Worm (Caenorhabditis elegans) whole organism, late embryonic: ENCODE results near the gene clh-5.
A peak's percentile ranks its signal among the peaks of the same experiment; 100 is the strongest.

Experiments used
- C38D4.7 ChIP-seq: fragments of 200-800 bp; sonication (Bioruptor generic); optimal IDR thresholded peaks from 2 replicates; lab custom pipeline; 2018; ENCODE audit warnings: mild to moderate bottlenecking, missing genetic modification characterization, moderate library complexity, missing compliant biosample characterization
- F13H6.1 ChIP-seq: sonication (generic microtip); optimal IDR thresholded peaks from 2 replicates; lab custom pipeline; 2016; ENCODE audit warnings: missing genetic modification characterization, missing compliant biosample characterization
- K02D7.2 ChIP-seq: sonication (generic microtip); optimal IDR thresholded peaks from 2 replicates; lab custom pipeline; 2017; ENCODE audit warnings: mild to moderate bottlenecking, missing genetic modification characterization, missing compliant biosample characterization
- K09A11.1 ChIP-seq: sonication (generic microtip); optimal IDR thresholded peaks from 2 replicates; lab custom pipeline; 2017; ENCODE audit warnings: antibody characterized with exemption, mild to moderate bottlenecking, missing genetic modification characterization, missing compliant biosample characterization; ENCODE audit not compliant: insufficient read depth
- T23F11.4 ChIP-seq: fragments of 200-800 bp; sonication (Bioruptor generic); optimal IDR thresholded peaks from 2 replicates; lab custom pipeline; 2018; ENCODE audit warnings: mild to moderate bottlenecking, missing genetic modification characterization, missing compliant biosample characterization
- ahr-1 ChIP-seq: sonication (generic microtip); optimal IDR thresholded peaks from 2 replicates; lab custom pipeline; 2016; ENCODE audit warnings: missing genetic modification characterization, missing compliant biosample characterization
- ama-1 ChIP-seq: fragments of 150-350 bp; optimal IDR thresholded peaks from 2 replicates; lab custom pipeline; 2014
- ceh-19 ChIP-seq: fragments of 200-800 bp; sonication (Bioruptor generic); optimal IDR thresholded peaks from 2 replicates; lab custom pipeline; 2018; ENCODE audit warnings: mild to moderate bottlenecking, missing genetic modification characterization, missing compliant biosample characterization
- ceh-24 ChIP-seq: sonication (generic microtip); optimal IDR thresholded peaks from 2 replicates; lab custom pipeline; 2016; ENCODE audit warnings: mild to moderate bottlenecking, missing genetic modification characterization, missing compliant biosample characterization
- ceh-31 ChIP-seq: sonication (generic microtip); optimal IDR thresholded peaks from 2 replicates; lab custom pipeline; 2016; ENCODE audit warnings: missing genetic modification characterization, missing compliant biosample characterization
- ceh-34 ChIP-seq: sonication (generic microtip); optimal IDR thresholded peaks from 2 replicates; lab custom pipeline; 2016; ENCODE audit warnings: mild to moderate bottlenecking, missing genetic modification characterization, missing compliant biosample characterization
- ceh-48 ChIP-seq: sonication (generic microtip); optimal IDR thresholded peaks from 2 replicates; lab custom pipeline; 2016; ENCODE audit warnings: missing genetic modification characterization, inconsistent platforms, missing compliant biosample characterization
- ceh-6 ChIP-seq: fragments of 200-800 bp; sonication (Bioruptor generic); optimal IDR thresholded peaks from 2 replicates; lab custom pipeline; 2018; ENCODE audit warnings: mild to moderate bottlenecking, missing genetic modification characterization, missing compliant biosample characterization
- ceh-9 ChIP-seq: sonication (generic microtip); optimal IDR thresholded peaks from 2 replicates; lab custom pipeline; 2016; ENCODE audit warnings: mild to moderate bottlenecking, missing genetic modification characterization, inconsistent platforms, missing compliant biosample characterization
- che-1 ChIP-seq: sonication (generic microtip); optimal IDR thresholded peaks from 2 replicates; lab custom pipeline; 2016; ENCODE audit warnings: mild to moderate bottlenecking, missing genetic modification characterization, missing compliant biosample characterization
- dmd-4 ChIP-seq: sonication (generic microtip); optimal IDR thresholded peaks from 2 replicates; lab custom pipeline; 2016; ENCODE audit warnings: borderline replicate concordance, missing genetic modification characterization, missing compliant biosample characterization
- dve-1 ChIP-seq: sonication (generic microtip); optimal IDR thresholded peaks from 2 replicates; lab custom pipeline; 2017; ENCODE audit warnings: antibody characterized with exemption, mild to moderate bottlenecking, missing genetic modification characterization, missing compliant biosample characterization
- elt-2 ChIP-seq: sonication (generic microtip); optimal IDR thresholded peaks from 2 replicates; lab custom pipeline; 2016; ENCODE audit warnings: missing genetic modification reagents, missing genetic modification characterization, missing compliant biosample characterization
- elt-4 ChIP-seq: sonication (generic microtip); optimal IDR thresholded peaks from 2 replicates; lab custom pipeline; 2016; ENCODE audit warnings: missing genetic modification characterization, missing compliant biosample characterization
- eyg-1 ChIP-seq: sonication (generic microtip); optimal IDR thresholded peaks from 2 replicates; lab custom pipeline; 2016; ENCODE audit warnings: missing genotype, missing genetic modification characterization, missing compliant biosample characterization
- fax-1 ChIP-seq: sonication (generic microtip); optimal IDR thresholded peaks from 2 replicates; lab custom pipeline; 2016; ENCODE audit warnings: missing genotype, missing genetic modification characterization, missing compliant biosample characterization
- fkh-10 ChIP-seq: fragments of 150-350 bp; optimal IDR thresholded peaks from 2 replicates; lab custom pipeline; 2014; ENCODE audit warnings: missing biosample characterization, missing genetic modification reagents, missing genetic modification characterization
- fkh-6 ChIP-seq: sonication (generic microtip); optimal IDR thresholded peaks from 2 replicates; lab custom pipeline; 2016; ENCODE audit warnings: missing genetic modification characterization, missing compliant biosample characterization
- hlh-15 ChIP-seq: sonication (generic microtip); optimal IDR thresholded peaks from 2 replicates; lab custom pipeline; 2016; ENCODE audit warnings: missing genetic modification characterization, missing compliant biosample characterization
- hlh-30 ChIP-seq: sonication (generic microtip); optimal IDR thresholded peaks from 2 replicates; lab custom pipeline; 2017; ENCODE audit warnings: antibody characterized with exemption, missing genetic modification characterization, missing compliant biosample characterization; ENCODE audit not compliant: insufficient read depth
- hlh-8 ChIP-seq: sonication (generic microtip); optimal IDR thresholded peaks from 2 replicates; lab custom pipeline; 2016; ENCODE audit warnings: missing genotype, missing genetic modification characterization, missing compliant biosample characterization
- lim-6 ChIP-seq: sonication (generic microtip); optimal IDR thresholded peaks from 2 replicates; lab custom pipeline; 2016; ENCODE audit warnings: missing genetic modification characterization, missing compliant biosample characterization
- madf-2 ChIP-seq: sonication (generic microtip); optimal IDR thresholded peaks from 2 replicates; lab custom pipeline; 2017; ENCODE audit warnings: missing genetic modification characterization, missing compliant biosample characterization
- mec-3 ChIP-seq: sonication (generic microtip); optimal IDR thresholded peaks from 2 replicates; lab custom pipeline; 2016; ENCODE audit warnings: borderline replicate concordance, missing genetic modification characterization, missing compliant biosample characterization
- nfya-1 ChIP-seq: sonication (generic microtip); optimal IDR thresholded peaks from 2 replicates; lab custom pipeline; 2017; ENCODE audit warnings: missing genetic modification characterization, mild to moderate bottlenecking, missing compliant biosample characterization, antibody characterized with exemption, moderate library complexity
- odd-2 ChIP-seq: sonication (generic microtip); optimal IDR thresholded peaks from 2 replicates; lab custom pipeline; 2017; ENCODE audit warnings: antibody characterized with exemption, mild to moderate bottlenecking, missing genetic modification characterization, missing compliant biosample characterization
- pag-3 ChIP-seq: sonication (generic microtip); optimal IDR thresholded peaks from 2 replicates; lab custom pipeline; 2016; ENCODE audit warnings: missing compliant biosample characterization, missing genetic modification characterization, borderline replicate concordance
- pat-9 ChIP-seq: fragments of 200-800 bp; sonication (Bioruptor generic); optimal IDR thresholded peaks from 2 replicates; lab custom pipeline; 2018; ENCODE audit warnings: mild to moderate bottlenecking, missing genetic modification characterization, moderate library complexity, missing compliant biosample characterization
- pax-1 ChIP-seq: fragments of 150-350 bp; optimal IDR thresholded peaks from 2 replicates; lab custom pipeline; 2014; ENCODE audit warnings: missing biosample characterization, missing genetic modification characterization
- pha-2 ChIP-seq: sonication (generic microtip); optimal IDR thresholded peaks from 2 replicates; lab custom pipeline; 2017; ENCODE audit warnings: mild to moderate bottlenecking, missing genetic modification characterization, missing compliant biosample characterization
- pha-4 ChIP-seq: fragments of 150-350 bp; optimal IDR thresholded peaks from 2 replicates; lab custom pipeline; 2018; ENCODE audit warnings: missing biosample characterization, missing genetic modification reagents, missing genetic modification characterization
- pros-1 ChIP-seq: fragments of 150-350 bp; optimal IDR thresholded peaks from 2 replicates; lab custom pipeline; 2014; ENCODE audit warnings: missing biosample characterization, missing genetic modification reagents, missing genetic modification characterization
- ref-2 ChIP-seq: sonication (generic microtip); optimal IDR thresholded peaks from 2 replicates; lab custom pipeline; 2016; ENCODE audit warnings: missing genetic modification characterization, missing compliant biosample characterization
- rnt-1 ChIP-seq: sonication (generic microtip); optimal IDR thresholded peaks from 2 replicates; lab custom pipeline; 2016; ENCODE audit warnings: missing genetic modification characterization, missing compliant biosample characterization
- sdc-2 ChIP-seq: sonication (generic microtip); optimal IDR thresholded peaks from 2 replicates; lab custom pipeline; 2016; ENCODE audit warnings: missing genotype, missing genetic modification characterization, missing compliant biosample characterization
- sox-4 ChIP-seq: sonication (generic microtip); optimal IDR thresholded peaks from 2 replicates; lab custom pipeline; 2017; ENCODE audit warnings: mild to moderate bottlenecking, missing genetic modification characterization, inconsistent platforms, missing compliant biosample characterization
- tbx-2 ChIP-seq: sonication (generic microtip); optimal IDR thresholded peaks from 2 replicates; lab custom pipeline; 2016; ENCODE audit warnings: missing genetic modification characterization, missing compliant biosample characterization
- ttx-3 ChIP-seq: sonication (generic microtip); optimal IDR thresholded peaks from 2 replicates; lab custom pipeline; 2016; ENCODE audit warnings: missing genetic modification reagents, missing genetic modification characterization, missing compliant biosample characterization
- unc-3 ChIP-seq, 2 experiments: fragments of 200-800 bp in 1 of 2; sonication (Bioruptor generic) in 1 of 2; sonication (generic microtip) in 1 of 2; conservative IDR thresholded peaks in 1 of 2; optimal IDR thresholded peaks in 1 of 2; 2 replicates each; pipeline versions ENCODE4 v1.3.6 to Lab custom; 2016 to 2022; ENCODE audit warnings: missing compliant biosample characterization in 2 of 2, missing genetic modification characterization in 2 of 2, missing genetic modification reagents in 1 of 2
- unc-42 ChIP-seq: sonication (generic microtip); optimal IDR thresholded peaks from 2 replicates; lab custom pipeline; 2016; ENCODE audit warnings: missing genotype, missing genetic modification characterization, missing compliant biosample characterization
- unc-86 ChIP-seq: sonication (generic microtip); optimal IDR thresholded peaks from 2 replicates; lab custom pipeline; 2016; ENCODE audit warnings: missing genetic modification characterization, missing compliant biosample characterization
- zip-5 ChIP-seq: sonication (generic microtip); optimal IDR thresholded peaks from 2 replicates; lab custom pipeline; 2016; ENCODE audit warnings: missing genetic modification characterization, missing compliant biosample characterization
- ztf-16 ChIP-seq: sonication (generic microtip); optimal IDR thresholded peaks from 2 replicates; lab custom pipeline; 2017; ENCODE audit warnings: missing genetic modification characterization, missing compliant biosample characterization

Gene clh-5

DNA sequence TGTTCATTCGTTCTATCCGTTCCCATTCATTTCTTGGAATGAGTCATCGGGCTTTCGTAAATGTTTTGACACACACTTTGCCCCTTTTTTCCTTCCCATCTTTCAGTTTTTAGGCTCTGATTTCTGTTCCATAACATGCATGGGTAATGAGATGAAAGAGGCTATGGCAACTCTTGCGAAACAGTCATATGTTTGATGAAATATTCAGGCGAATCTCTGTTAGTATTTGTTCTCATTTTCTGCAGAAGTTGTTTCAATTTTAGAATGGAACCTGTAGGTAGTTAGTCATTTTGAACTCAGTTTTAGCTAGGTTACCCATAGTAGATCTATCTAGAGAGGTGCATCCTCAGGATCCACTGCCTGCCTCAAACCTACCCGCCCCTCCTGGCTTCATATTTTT, 16.6 kb upstream of the clh-5 start:
- TF ChIP-seq nfya-1 (no peak), fax-1 (tag; lab: Kevin White, UChicago) (no peak), pha-2 (tag; lab: Kevin White, UChicago) (no peak)

DNA sequence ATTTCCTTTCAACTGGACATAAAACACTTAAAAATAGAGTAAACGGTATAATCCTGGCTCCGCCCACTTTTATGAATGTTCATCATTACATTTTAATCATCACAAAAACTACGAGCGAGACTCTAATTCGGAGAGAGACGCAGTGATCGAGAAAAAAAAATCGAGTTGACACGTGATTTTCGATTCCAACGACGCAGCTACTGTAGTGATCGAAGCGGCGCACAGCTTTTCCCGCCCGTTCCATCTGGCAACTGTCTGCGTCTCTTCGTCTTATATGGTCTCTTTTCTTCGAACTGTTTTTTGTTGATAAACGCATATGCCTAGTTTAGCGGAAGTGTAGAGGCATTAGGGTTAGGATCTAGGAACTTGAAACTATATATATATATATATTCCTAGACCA, 15.4 kb upstream of the clh-5 start:
- TF ChIP-seq hlh-30 (tag; lab: Kevin White, UChicago) (peak; percentile 49), ref-2 (tag; lab: Kevin White, UChicago) (no peak), K02D7.2 (no peak), ceh-9 (tag; lab: Kevin White, UChicago) (no peak), C38D4.7 (GFP tag; lab: Kevin White, UChicago) (no peak)

ce11 chrII:9112851-9113250, 14.4 kb upstream of the clh-5 start, which contains the start of gene jun-1:
Gene jun-1 (plus strand): TSS chrII:9113157.
- TF ChIP-seq C38D4.7 (GFP tag; lab: Kevin White, UChicago) = no peak
- no peak for TF ChIP-seq ceh-24 (tag; lab: Kevin White, UChicago)
- no peak for TF ChIP-seq pha-4 (tag; lab: Kevin White, UChicago)
- TF ChIP-seq T23F11.4 (GFP tag; lab: Kevin White, UChicago) = no peak
- peak; percentile 18 for TF ChIP-seq madf-2 (tag; lab: Kevin White, UChicago)
- peak; percentile 75 for TF ChIP-seq nfya-1
- TF ChIP-seq ahr-1 (tag; lab: Kevin White, UChicago) = no peak
- TF ChIP-seq F13H6.1 (tag; lab: Kevin White, UChicago) = no peak
- TF ChIP-seq rnt-1 (tag; lab: Kevin White, UChicago) = peak; percentile 55
- TF ChIP-seq K02D7.2 = no peak
- no peak for TF ChIP-seq dmd-4 (tag; lab: Kevin White, UChicago)
- no peak for TF ChIP-seq pha-2 (tag; lab: Kevin White, UChicago)
- no peak for TF ChIP-seq ama-1 (lab: Kevin White, UChicago)
- TF ChIP-seq unc-42 = peak; percentile 57
- TF ChIP-seq fkh-10 (GFP tag; lab: Kevin White, UChicago) = no peak
- TF ChIP-seq ztf-16 (tag; lab: Kevin White, UChicago) = no peak
- no peak for TF ChIP-seq mec-3 (tag; lab: Kevin White, UChicago)
- no peak for TF ChIP-seq hlh-8
- TF ChIP-seq pag-3 = no peak
- TF ChIP-seq ttx-3 (tag; lab: Kevin White, UChicago) = no peak
- TF ChIP-seq fkh-6 (tag; lab: Kevin White, UChicago) = no peak
- no peak for TF ChIP-seq zip-5
- peak; percentile 58 for TF ChIP-seq tbx-2 (tag; lab: Kevin White, UChicago)
- no peak for TF ChIP-seq hlh-15 (tag; lab: Kevin White, UChicago)
- peak; percentile 72 for TF ChIP-seq dve-1
- TF ChIP-seq eyg-1 (tag; lab: Kevin White, UChicago) = no peak
- TF ChIP-seq ceh-31 (tag; lab: Kevin White, UChicago) = peak; percentile 71
- TF ChIP-seq pat-9 (tag; lab: Kevin White, UChicago) = no peak
- no peak for TF ChIP-seq unc-3 (GFP tag; conservative IDR thresholded peaks at IDR 0.05; lab: Robert Waterston, UW)
- no peak for TF ChIP-seq unc-3 (tag; optimal IDR thresholded peaks at IDR 0.05; lab: Kevin White, UChicago)
- peak; percentile 44 for TF ChIP-seq pros-1 (tag; lab: Kevin White, UChicago)
- no peak for TF ChIP-seq sdc-2 (tag; lab: Kevin White, UChicago)
- TF ChIP-seq ceh-34 (tag; lab: Kevin White, UChicago) = peak; percentile 19
- TF ChIP-seq pax-1 (tag; lab: Kevin White, UChicago) = no peak
- no peak for TF ChIP-seq fax-1 (tag; lab: Kevin White, UChicago)
- TF ChIP-seq ceh-48 = no peak
- TF ChIP-seq unc-86 (tag; lab: Kevin White, UChicago) = no peak
- no peak for TF ChIP-seq che-1 (tag; lab: Kevin White, UChicago)
- TF ChIP-seq ceh-6 (GFP tag; lab: Kevin White, UChicago) = no peak
- TF ChIP-seq lim-6 (tag; lab: Kevin White, UChicago) = no peak
- TF ChIP-seq hlh-30 (tag; lab: Kevin White, UChicago) = peak; percentile 61
- no peak for TF ChIP-seq sox-4 (tag; lab: Kevin White, UChicago)
- peak; percentile 46 for TF ChIP-seq K09A11.1 (tag; lab: Kevin White, UChicago)
- TF ChIP-seq elt-2 (tag; lab: Kevin White, UChicago) = no peak
- no peak for TF ChIP-seq ceh-19 (GFP tag; lab: Kevin White, UChicago)
- TF ChIP-seq elt-4 (tag; lab: Kevin White, UChicago) = no peak
- no peak for TF ChIP-seq odd-2 (tag; lab: Kevin White, UChicago)
